Worm (Caenorhabditis elegans) whole organism, L2 larva: Measurements from ENCODE around the gene sri-51.
"Not testable (repeated sequence)": the region's sequence is repeated elsewhere in the genome, so short reads cannot be mapped to it uniquely, and the experiment has no call there.

Experiments used
- C34F6.9 ChIP-seq: fragments of 150-350 bp; optimal IDR thresholded peaks from 2 replicates; lab custom pipeline; 2014; ENCODE audit warnings: missing biosample characterization, missing genetic modification characterization
- F13H6.1 ChIP-seq: sonication (generic microtip); optimal IDR thresholded peaks from 2 replicates; lab custom pipeline; 2016; ENCODE audit warnings: missing genetic modification characterization, missing compliant biosample characterization
- Y55F3AM.14 ChIP-seq: fragments of 200-800 bp; sonication (Bioruptor generic); optimal IDR thresholded peaks from 2 replicates; lab custom pipeline; 2018; ENCODE audit warnings: mild to moderate bottlenecking, missing genetic modification characterization, missing compliant biosample characterization
- aly-2 ChIP-seq: fragments of 150-350 bp; optimal IDR thresholded peaks from 2 replicates; lab custom pipeline; 2014; ENCODE audit warnings: missing biosample characterization, missing genetic modification characterization
- ama-1 ChIP-seq: fragments of 150-350 bp; optimal IDR thresholded peaks from 2 replicates; lab custom pipeline; 2018; ENCODE audit warnings: inconsistent platforms
- blmp-1 ChIP-seq: sonication (generic microtip); optimal IDR thresholded peaks from 2 replicates; lab custom pipeline; 2017; ENCODE audit warnings: missing genetic modification characterization, mild to moderate bottlenecking, missing compliant biosample characterization, antibody characterized with exemption, moderate library complexity; ENCODE audit not compliant: insufficient read depth
- ceh-82 ChIP-seq: fragments of 150-350 bp; optimal IDR thresholded peaks from 2 replicates; lab custom pipeline; 2014; ENCODE audit warnings: missing biosample characterization, missing genetic modification characterization
- egl-27 ChIP-seq: sonication (generic microtip); optimal IDR thresholded peaks from 3 replicates; lab custom pipeline; 2017; ENCODE audit warnings: missing biosample characterization, missing genetic modification reagents, missing genetic modification characterization
- elt-1 ChIP-seq: fragments of 150-350 bp; optimal IDR thresholded peaks from 2 replicates; lab custom pipeline; 2014; ENCODE audit warnings: missing biosample characterization, missing genetic modification characterization
- elt-3 ChIP-seq: sonication (generic microtip); optimal IDR thresholded peaks from 2 replicates; lab custom pipeline; 2017; ENCODE audit warnings: missing biosample characterization, missing genetic modification characterization
- fos-1 ChIP-seq: fragments of 150-350 bp; optimal IDR thresholded peaks from 2 replicates; lab custom pipeline; 2014; ENCODE audit warnings: missing biosample characterization, missing genetic modification characterization
- lin-13 ChIP-seq: fragments of 150-350 bp; optimal IDR thresholded peaks from 2 replicates; lab custom pipeline; 2014; ENCODE audit warnings: missing biosample characterization, missing genetic modification reagents, missing genetic modification characterization
- mab-5 ChIP-seq: fragments of 150-350 bp; optimal IDR thresholded peaks from 2 replicates; lab custom pipeline; 2014; ENCODE audit warnings: missing biosample characterization, missing genetic modification characterization
- mbf-1 ChIP-seq: sonication (generic microtip); optimal IDR thresholded peaks from 2 replicates; lab custom pipeline; 2017; ENCODE audit warnings: missing biosample characterization, missing genetic modification characterization
- mdl-1 ChIP-seq, 2 experiments: fragments of 150-350 bp in 1 of 2; sonication (generic microtip) in 1 of 2; optimal IDR thresholded peaks; 2 replicates each; lab custom pipeline; 2017; ENCODE audit warnings: missing biosample characterization in 2 of 2, missing genetic modification characterization in 2 of 2
- nhr-10 ChIP-seq: sonication (generic microtip); optimal IDR thresholded peaks from 2 replicates; lab custom pipeline; 2017; ENCODE audit warnings: missing biosample characterization, missing genetic modification characterization
- nhr-11 ChIP-seq: fragments of 150-350 bp; optimal IDR thresholded peaks from 2 replicates; lab custom pipeline; 2014; ENCODE audit warnings: missing biosample characterization, missing genetic modification characterization
- nhr-237 ChIP-seq: fragments of 150-350 bp; optimal IDR thresholded peaks from 2 replicates; lab custom pipeline; 2014; ENCODE audit warnings: missing biosample characterization, missing genetic modification characterization
- nhr-6 ChIP-seq: fragments of 150-350 bp; optimal IDR thresholded peaks from 2 replicates; lab custom pipeline; 2014; ENCODE audit warnings: missing biosample characterization, missing genetic modification characterization
- sem-4 ChIP-seq: fragments of 150-350 bp; optimal IDR thresholded peaks from 2 replicates; lab custom pipeline; 2014; ENCODE audit warnings: missing biosample characterization, missing genetic modification reagents, missing genetic modification characterization
- snpc-4 ChIP-seq: fragments of 150-350 bp; optimal IDR thresholded peaks from 2 replicates; lab custom pipeline; 2014; ENCODE audit warnings: missing biosample characterization, missing genetic modification characterization
- unc-39 ChIP-seq: fragments of 150-350 bp; optimal IDR thresholded peaks from 2 replicates; lab custom pipeline; 2014; ENCODE audit warnings: missing biosample characterization, missing genetic modification characterization
- unc-55 ChIP-seq: fragments of 150-350 bp; sonication (generic microtip); optimal IDR thresholded peaks from 3 replicates; lab custom pipeline; 2014; ENCODE audit warnings: missing biosample characterization, missing genetic modification reagents, missing genetic modification characterization
- unc-62 ChIP-seq: fragments of 150-350 bp; optimal IDR thresholded peaks from 2 replicates; lab custom pipeline; 2014; ENCODE audit warnings: missing biosample characterization, missing genetic modification reagents, missing genetic modification characterization
- zag-1 ChIP-seq: fragments of 150-350 bp; optimal IDR thresholded peaks from 2 replicates; lab custom pipeline; 2014; ENCODE audit warnings: missing biosample characterization, missing genetic modification characterization
- ztf-1 ChIP-seq: fragments of 200-800 bp; sonication (Bioruptor generic); conservative IDR thresholded peaks from 2 replicates; pipeline ENCODE4 v1.3.6; 2022; ENCODE audit warnings: missing genetic modification characterization, missing compliant biosample characterization
- ztf-11 ChIP-seq: sonication (generic microtip); optimal IDR thresholded peaks from 2 replicates; lab custom pipeline; 2017; ENCODE audit warnings: missing biosample characterization, missing genetic modification characterization
- ztf-4 ChIP-seq: fragments of 150-350 bp; optimal IDR thresholded peaks from 2 replicates; lab custom pipeline; 2014; ENCODE audit warnings: missing biosample characterization, missing genetic modification characterization

Gene sri-51

DNA sequence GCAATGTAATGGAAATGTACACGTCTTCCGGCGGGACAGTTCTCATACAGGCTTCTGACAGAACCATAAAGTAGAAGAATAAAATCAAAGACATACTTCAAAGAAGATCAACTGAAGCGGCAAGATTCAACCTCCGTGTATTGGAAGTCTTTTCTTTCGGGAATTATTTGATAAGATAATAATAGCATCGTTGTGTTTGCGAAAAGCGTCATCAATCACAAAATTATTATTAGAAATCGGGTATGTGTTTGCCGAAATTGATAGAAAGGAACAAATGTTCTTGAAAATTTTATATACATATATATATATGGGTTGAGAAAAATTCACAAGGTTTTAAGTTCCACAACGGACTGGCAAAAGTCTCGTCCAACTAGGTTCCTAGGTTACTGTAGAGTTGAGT lies 7.4 kb downstream of the sri-51 start, which contains the start of gene Y27F2A.9:
Gene Y27F2A.9, minus strand, starts transcription at position 101 of the 400 bp plus-strand sequence.
- TF ChIP-seq mbf-1 (tag; lab: Kevin White, UChicago); fos-1 (tag; lab: Kevin White, UChicago); elt-1: not testable (repeated sequence)

ce11 chrII:3189038-3189437 lies 9.9 kb downstream of the sri-51 start, which contains the start of gene Y27F2A.11:
Y27F2A.11 (plus strand) TSS chrII:3189338.
- not testable (repeated sequence) for TF ChIP-seq elt-3; zag-1 (tag; lab: Kevin White, UChicago); ceh-82 (tag; lab: Kevin White, UChicago)

- no peak for TF ChIP-seq egl-27
- no peak for TF ChIP-seq lin-13 (GFP tag; lab: Kevin White, UChicago)
- no peak for TF ChIP-seq F13H6.1 (tag; lab: Kevin White, UChicago)
- TF ChIP-seq ztf-1: no peak
- no peak for TF ChIP-seq Y55F3AM.14
- no peak for TF ChIP-seq mbf-1 (tag; lab: Kevin White, UChicago)
- no peak for TF ChIP-seq snpc-4 (tag; lab: Kevin White, UChicago)
- TF ChIP-seq ztf-11 (tag; lab: Kevin White, UChicago): no peak
- TF ChIP-seq ama-1 (lab: Kevin White, UChicago): no peak
- no peak for TF ChIP-seq C34F6.9
Observed at ce11 chrII:3185848-3186247, 13.1 kb downstream of the sri-51 start.

DNA sequence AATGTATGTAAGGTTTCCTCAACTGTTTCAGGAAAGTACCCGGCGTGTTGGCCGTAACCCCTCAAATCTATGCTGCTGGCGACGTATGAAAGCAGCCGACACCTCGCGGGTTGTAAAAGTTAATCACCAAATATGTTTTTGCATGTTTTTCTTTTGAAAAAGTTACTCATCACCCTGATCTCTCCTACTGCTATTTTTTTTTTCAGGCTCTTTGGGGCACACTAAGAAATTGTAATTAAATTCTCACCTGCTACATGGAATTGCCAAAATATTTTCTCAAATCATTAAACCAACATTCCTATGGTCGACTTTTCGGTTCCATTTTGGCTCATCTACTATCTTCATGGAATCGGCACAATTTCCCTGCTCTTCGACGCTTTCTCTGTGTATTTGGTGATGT lies 14.0 kb downstream of the sri-51 start, which contains the start of gene sri-78:
Gene sri-78, plus strand, starts transcription at position 301 of the 400 bp plus-strand sequence.
- TF ChIP-seq snpc-4, ztf-4, unc-39 (tag; lab: Kevin White, UChicago): not testable (repeated sequence)

DNA sequence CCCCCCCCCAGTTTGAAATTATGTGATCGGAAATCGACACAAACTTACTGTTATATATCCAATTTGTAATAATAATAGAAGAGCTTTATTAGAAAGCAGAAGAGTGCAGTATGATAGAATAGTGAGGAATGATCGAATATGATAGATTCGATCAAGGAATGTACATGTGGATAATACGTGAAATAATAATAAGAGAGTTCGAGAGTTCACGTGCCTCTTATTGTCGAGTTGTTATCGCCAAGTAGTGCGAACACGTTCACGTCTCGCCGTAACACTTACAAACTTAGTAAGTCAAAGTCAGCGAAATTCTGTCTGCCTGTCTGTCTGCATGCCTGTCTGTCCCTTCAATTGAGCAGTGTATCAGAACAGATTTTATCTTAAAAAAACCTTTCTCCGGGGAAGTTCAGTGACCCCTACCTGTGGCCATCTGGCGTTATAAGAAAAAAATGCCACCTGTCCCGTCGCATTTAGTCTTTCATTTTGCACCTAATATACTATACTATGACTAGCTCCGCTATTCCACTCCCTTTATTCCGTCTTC lies 15.5 kb downstream of the sri-51 start, which contains the start of the genes Y27F2A.6 and Y27F2A.8:
Gene Y27F2A.6, minus strand, starts transcription at position 101 of the 541 bp plus-strand sequence.
Gene Y27F2A.8, plus strand, starts transcription at position 491 of the 541 bp plus-strand sequence.
- TF ChIP-seq fos-1 (tag; lab: Kevin White, UChicago); ama-1 (lab: Kevin White, UChicago); C34F6.9: not testable (repeated sequence)

ce11 chrII:3177663-3178062 lies 21.2 kb downstream of the sri-51 start, which contains the start of gene sri-40:
sri-40 (plus strand) TSS chrII:3177963.
- not testable (repeated sequence) for TF ChIP-seq unc-62; lin-13 (GFP tag; lab: Kevin White, UChicago); nhr-6
- TF ChIP-seq, all 48 proteins: peak for 0; not testable (repeated sequence) for 48

DNA sequence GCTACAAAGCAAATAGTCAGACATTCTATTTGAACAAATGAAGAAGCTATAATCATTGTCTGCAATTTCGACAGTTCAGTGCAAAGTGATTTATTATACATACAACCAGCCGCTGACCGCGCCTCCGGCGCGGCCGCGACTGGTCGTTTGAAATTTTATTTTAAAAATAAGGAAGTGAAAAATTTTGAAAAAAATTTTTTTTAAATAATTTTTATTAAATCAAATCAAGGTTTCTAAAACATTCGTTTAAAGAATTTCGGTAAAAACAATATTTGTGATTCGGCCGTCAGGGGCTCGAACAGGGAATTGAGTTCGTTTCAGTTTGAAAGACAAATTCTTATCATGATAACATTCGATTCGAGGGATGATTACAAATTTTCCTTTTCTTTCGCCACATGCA lies 26.7 kb downstream of the sri-51 start, which contains the start of gene Y27F2A.10:
Gene Y27F2A.10, minus strand, starts transcription at position 101 of the 400 bp plus-strand sequence.
- no peak for TF ChIP-seq nhr-11 (tag; lab: Kevin White, UChicago)
- no peak for TF ChIP-seq ztf-11 (tag; lab: Kevin White, UChicago)
- no peak for TF ChIP-seq nhr-10
- TF ChIP-seq mdl-1 (tag; optimal IDR thresholded peaks at IDR 0.05; lab: Kevin White, UChicago): no peak
- no peak for TF ChIP-seq unc-55 (GFP tag; lab: Kevin White, UChicago)
- TF ChIP-seq ama-1 (lab: Kevin White, UChicago): no peak
- TF ChIP-seq blmp-1 (tag; lab: Kevin White, UChicago): no peak
- no peak for TF ChIP-seq sem-4 (tag; lab: Kevin White, UChicago)
- no peak for TF ChIP-seq nhr-6
- no peak for TF ChIP-seq unc-39 (tag; lab: Kevin White, UChicago)
- no peak for TF ChIP-seq mab-5 (tag; lab: Kevin White, UChicago)
- no peak for TF ChIP-seq Y55F3AM.14
- TF ChIP-seq aly-2: no peak
- TF ChIP-seq elt-1: no peak
- TF ChIP-seq nhr-237 (tag; lab: Kevin White, UChicago): no peak
- TF ChIP-seq, all 48 proteins: peak for 0
